Worm (Caenorhabditis elegans): Measurements from ENCODE around the gene F53H4.6.

The F53H4.6 gene

ce11 chrX:15881027-15881426, 20.6 kb upstream of the F53H4.6 start:
- TF ChIP-seq pqm-1 (tag; optimal IDR thresholded peaks at IDR 0.05) (no peak), lsy-12 (tag; optimal IDR thresholded peaks at IDR 0.05) (peak; percentile 49), nhr-28 (tag; optimal IDR thresholded peaks at IDR 0.05) (no peak)

- TF ChIP-seq lsy-12 (tag; optimal IDR thresholded peaks at IDR 0.05) (peak; percentile 17), pha-4 (tag; optimal IDR thresholded peaks at IDR 0.05) (peak; percentile 4), elt-2 (tag; optimal IDR thresholded peaks at IDR 0.05) (no peak), nhr-12 (tag; optimal IDR thresholded peaks at IDR 0.05) (no peak)
Observed at ce11 chrX:15878785-15879184, 18.4 kb upstream of the F53H4.6 start, which contains the start of gene gmeb-2. Gene gmeb-2 (plus strand): TSS chrX:15879085.

- TF ChIP-seq lin-39 (tag; optimal IDR thresholded peaks at IDR 0.05) = peak; percentile 53
- TF ChIP-seq R02D3.7 (tag; optimal IDR thresholded peaks at IDR 0.05) = no peak
- no peak for TF ChIP-seq daf-12 (tag; optimal IDR thresholded peaks at IDR 0.05)
- TF ChIP-seq lsy-12 (tag; optimal IDR thresholded peaks at IDR 0.05) = peak; percentile 41
- TF ChIP-seq eor-1 (tag; optimal IDR thresholded peaks at IDR 0.05) = no peak
- TF ChIP-seq hmg-11 (tag; optimal IDR thresholded peaks at IDR 0.05) = peak; percentile 5
Observed at ce11 chrX:15876936-15877335, 16.5 kb upstream of the F53H4.6 start.

ce11 chrX:15869589-15869988, 9.2 kb upstream of the F53H4.6 start:
- TF ChIP-seq ceh-9 (tag; optimal IDR thresholded peaks at IDR 0.05) (no peak), nhr-43 (tag; optimal IDR thresholded peaks at IDR 0.05; ENCODE audit: poor library complexity, severe bottlenecking) (peak; percentile 2), tbx-2 (tag; optimal IDR thresholded peaks at IDR 0.05) (no peak), nhr-23 (tag; optimal IDR thresholded peaks at IDR 0.05) (no peak), egl-5 (tag; optimal IDR thresholded peaks at IDR 0.05) (no peak)

ce11 chrX:15865868-15866555, 5.6 kb upstream of the F53H4.6 start, which contains the start of the genes csb-1 and F53H4.4:
Gene csb-1 (minus strand): TSS chrX:15865918.
Gene F53H4.4 (plus strand): TSS chrX:15866387.
- TF ChIP-seq nhr-25 (tag; optimal IDR thresholded peaks at IDR 0.05) (peak; percentile 39), nhr-23 (tag; optimal IDR thresholded peaks at IDR 0.05) (peak; percentile 64), egl-5 (tag; optimal IDR thresholded peaks at IDR 0.05) (peak; percentile 56), pha-4 (tag; optimal IDR thresholded peaks at IDR 0.05) (peak; percentile 89), unc-62 (GFP tag; optimal IDR thresholded peaks at IDR 0.05) (no peak), ama-1 (optimal IDR thresholded peaks at IDR 0.05) (no peak), fkh-10 (GFP tag; optimal IDR thresholded peaks at IDR 0.05) (no peak), lin-15B (tag; optimal IDR thresholded peaks at IDR 0.05) (peak; percentile 90), skn-1 (tag; optimal IDR thresholded peaks at IDR 0.05) (peak; percentile 68), nhr-67 (tag; optimal IDR thresholded peaks at IDR 0.05) (no peak), eor-1 (tag; optimal IDR thresholded peaks at IDR 0.05) (no peak), lin-39 (tag; optimal IDR thresholded peaks at IDR 0.05) (peak; percentile 51), nfya-1 (tag; optimal IDR thresholded peaks at IDR 0.05; ENCODE audit: insufficient read depth) (peak; percentile 59), hmg-11 (tag; optimal IDR thresholded peaks at IDR 0.05) (peak; percentile 43), mdl-1 (tag; optimal IDR thresholded peaks at IDR 0.05) (peak; percentile 89), elt-1 (tag; optimal IDR thresholded peaks at IDR 0.05) (no peak), lsy-12 (tag; optimal IDR thresholded peaks at IDR 0.05) (peak; percentile 77), nhr-43 (tag; optimal IDR thresholded peaks at IDR 0.05; ENCODE audit: poor library complexity, severe bottlenecking) (peak; percentile 51), nhr-12 (tag; optimal IDR thresholded peaks at IDR 0.05) (no peak), R02D3.7 (tag; optimal IDR thresholded peaks at IDR 0.05) (peak; percentile 53), pqm-1 (tag; optimal IDR thresholded peaks at IDR 0.05) (peak; percentile 13), daf-12 (tag; optimal IDR thresholded peaks at IDR 0.05) (no peak), snpc-4 (tag; optimal IDR thresholded peaks at IDR 0.05) (peak; percentile 55), jun-1 (tag; optimal IDR thresholded peaks at IDR 0.05) (peak; percentile 49), elt-2 (tag; optimal IDR thresholded peaks at IDR 0.05) (peak; percentile 62)

ce11 chrX:15856853-15857252, 3.6 kb downstream of the F53H4.6 start, which contains the start of gene F53H4.2:
Gene F53H4.2 (plus strand): TSS chrX:15857153.
- TF ChIP-seq nhr-77 (tag; optimal IDR thresholded peaks at IDR 0.05) (no peak), pha-4 (tag; optimal IDR thresholded peaks at IDR 0.05) (no peak), hmg-11 (tag; optimal IDR thresholded peaks at IDR 0.05) (no peak), ceh-16 (tag; optimal IDR thresholded peaks at IDR 0.05) (no peak), lin-15B (tag; optimal IDR thresholded peaks at IDR 0.05) (no peak), elt-2 (tag; optimal IDR thresholded peaks at IDR 0.05) (no peak), ceh-28 (tag; optimal IDR thresholded peaks at IDR 0.05) (no peak), ztf-11 (tag; optimal IDR thresholded peaks at IDR 0.05) (no peak), nhr-11 (tag; optimal IDR thresholded peaks at IDR 0.05) (no peak), nhr-43 (tag; optimal IDR thresholded peaks at IDR 0.05; ENCODE audit: poor library complexity, severe bottlenecking) (no peak), elt-1 (tag; optimal IDR thresholded peaks at IDR 0.05) (no peak), ztf-4 (tag; optimal IDR thresholded peaks at IDR 0.05) (no peak), mdl-1 (tag; optimal IDR thresholded peaks at IDR 0.05) (no peak), snpc-4 (tag; optimal IDR thresholded peaks at IDR 0.05) (no peak), R02D3.7 (tag; optimal IDR thresholded peaks at IDR 0.05) (no peak)

All from whole organism, L3 larva.